Worm (Caenorhabditis elegans) whole organism, L4 larva: Measurements from ENCODE around the gene W06A7.2.

Experiments
- F10B5.3 ChIP-seq: sonication (generic microtip); optimal IDR thresholded peaks from 2 replicates; lab custom pipeline; 2016; ENCODE audit warnings: mild to moderate bottlenecking, missing genetic modification characterization, missing compliant biosample characterization
- T20F7.1 ChIP-seq: fragments of 200-800 bp; sonication (Bioruptor generic); optimal IDR thresholded peaks from 2 replicates; lab custom pipeline; 2018; ENCODE audit warnings: mild to moderate bottlenecking, missing genetic modification characterization, missing compliant biosample characterization
- ZK546.5 ChIP-seq, 2 experiments: sonication (generic microtip); optimal IDR thresholded peaks; 2 replicates each; lab custom pipeline; 2017; ENCODE audit warnings: missing biosample characterization in 2 of 2, missing genetic modification characterization in 2 of 2
- aha-1 ChIP-seq: fragments of 150-350 bp; peaks from one replicate; lab custom pipeline; 2014; ENCODE audit warnings: missing biosample characterization, missing genetic modification characterization
- lin-29 ChIP-seq: fragments of 200-800 bp; sonication (Bioruptor generic); IDR thresholded peaks from 2 replicates; pipeline ENCODE4 v1.3.6; 2022; ENCODE audit warnings: missing genetic modification reagents, missing genetic modification characterization, missing compliant biosample characterization
- lsy-2 ChIP-seq, 2 experiments: fragments of 150-350 bp in 1 of 2; sonication (generic microtip) in 1 of 2; optimal IDR thresholded peaks; 2 replicates each; lab custom pipeline; 2014 to 2017; ENCODE audit warnings: missing biosample characterization in 2 of 2, missing genetic modification characterization in 2 of 2
- mdl-1 ChIP-seq, 2 experiments: fragments of 150-350 bp in 1 of 2; sonication (generic microtip) in 1 of 2; optimal IDR thresholded peaks; 2 replicates each; lab custom pipeline; 2014 to 2017; ENCODE audit warnings: missing biosample characterization in 2 of 2, missing genetic modification characterization in 2 of 2
- mes-2 ChIP-seq: sonication (generic microtip); optimal IDR thresholded peaks from 2 replicates; lab custom pipeline; 2016; ENCODE audit warnings: missing genotype, mild to moderate bottlenecking, missing genetic modification characterization, missing compliant biosample characterization; ENCODE audit not compliant: poor library complexity, severe bottlenecking
- nhr-237 ChIP-seq: sonication (generic microtip); optimal IDR thresholded peaks from 2 replicates; lab custom pipeline; 2017; ENCODE audit warnings: missing biosample characterization, missing genetic modification characterization
- nhr-76 ChIP-seq: fragments of 150-350 bp; optimal IDR thresholded peaks from 2 replicates; lab custom pipeline; 2014; ENCODE audit warnings: missing biosample characterization, missing genetic modification characterization
- pha-4 ChIP-seq, 2 experiments: fragments of 150-350 bp in 1 of 2; fragments of 200-800 bp in 1 of 2; sonication (Bioruptor generic) in 1 of 2; IDR thresholded peaks in 1 of 2; optimal IDR thresholded peaks in 1 of 2; 2 replicates each; pipeline versions ENCODE4 v1.3.6 to Lab custom; 2014 to 2022; ENCODE audit warnings: missing genetic modification characterization in 2 of 2, missing genetic modification reagents in 2 of 2, missing biosample characterization in 1 of 2, missing compliant biosample characterization in 1 of 2
- zag-1 ChIP-seq: fragments of 150-350 bp; optimal IDR thresholded peaks from 2 replicates; lab custom pipeline; 2014; ENCODE audit warnings: missing biosample characterization, missing genetic modification characterization

DNA sequence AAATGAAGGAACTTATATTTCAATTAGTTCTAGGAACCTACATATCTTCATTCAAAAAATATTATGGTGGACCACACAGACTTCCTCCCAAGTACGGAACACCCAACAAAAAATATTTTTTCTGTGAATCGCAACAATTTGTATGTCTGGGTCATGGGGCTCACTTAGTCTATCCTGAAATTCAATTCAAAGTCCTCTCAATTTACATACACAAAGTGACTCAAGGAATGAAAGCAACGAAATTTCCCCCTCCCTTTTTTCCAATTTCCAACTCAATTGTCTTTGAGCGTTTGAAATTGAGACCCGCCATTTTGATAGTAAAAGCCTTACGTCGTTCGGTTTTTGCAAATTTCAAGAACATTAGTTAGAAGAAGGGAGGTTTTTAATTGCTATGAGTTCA is 37.7 kb downstream of the W06A7.2 start:
- TF ChIP-seq aha-1 (tag; lab: Kevin White, UChicago) (no peak), mdl-1 (tag; optimal IDR thresholded peaks at IDR 0.05; lab: Kevin White, UChicago) (no peak), nhr-76 (no peak), F10B5.3 (no peak), zag-1 (tag; lab: Kevin White, UChicago) (no peak), pha-4 (GFP tag; IDR thresholded peaks at IDR 0.05; lab: Robert Waterston, UW) (no peak), pha-4 (tag; optimal IDR thresholded peaks at IDR 0.05; lab: Kevin White, UChicago) (no peak), nhr-237 (tag; lab: Kevin White, UChicago) (no peak), mes-2 (no peak), T20F7.1 (GFP tag; lab: Kevin White, UChicago) (no peak), ZK546.5 (tag; optimal IDR thresholded peaks at IDR 0.05; lab: Kevin White, UChicago) (no peak), lin-29 (no peak), lsy-2 (tag; optimal IDR thresholded peaks at IDR 0.05; lab: Kevin White, UChicago) (no peak)
